Fruit fly (Drosophila melanogaster): ENCODE results near the gene CG34251.

The CG34251 gene

DNA sequence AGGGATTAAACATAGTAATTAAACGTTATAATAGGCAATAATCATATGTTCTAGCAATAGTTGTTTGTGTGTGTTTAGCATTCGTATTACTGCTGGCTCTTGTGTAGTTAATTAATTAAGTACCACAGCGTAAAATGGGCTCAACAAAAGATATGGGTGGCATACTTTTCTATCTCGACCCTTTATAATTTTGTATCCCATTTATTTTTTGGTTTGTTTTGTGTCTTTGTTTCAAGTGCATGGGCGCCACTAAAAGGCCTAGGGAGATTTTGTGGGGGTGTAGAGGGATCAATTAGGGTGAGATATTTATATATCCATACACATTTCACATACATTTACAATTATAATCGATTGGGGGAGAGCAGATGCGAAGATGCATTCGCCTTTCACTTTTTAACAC, 23.9 kb upstream of the CG34251 start:
- TF ChIP-seq jim (GFP tag; optimal IDR thresholded peaks at IDR 0.05), result no peak
- no peak for TF ChIP-seq Mio (GFP tag; optimal IDR thresholded peaks at IDR 0.05)
- TF ChIP-seq HLH106 (tag; optimal IDR thresholded peaks at IDR 0.05), result no peak
- TF ChIP-seq Abd-B (GFP tag; optimal IDR thresholded peaks at IDR 0.05), result no peak

DNA sequence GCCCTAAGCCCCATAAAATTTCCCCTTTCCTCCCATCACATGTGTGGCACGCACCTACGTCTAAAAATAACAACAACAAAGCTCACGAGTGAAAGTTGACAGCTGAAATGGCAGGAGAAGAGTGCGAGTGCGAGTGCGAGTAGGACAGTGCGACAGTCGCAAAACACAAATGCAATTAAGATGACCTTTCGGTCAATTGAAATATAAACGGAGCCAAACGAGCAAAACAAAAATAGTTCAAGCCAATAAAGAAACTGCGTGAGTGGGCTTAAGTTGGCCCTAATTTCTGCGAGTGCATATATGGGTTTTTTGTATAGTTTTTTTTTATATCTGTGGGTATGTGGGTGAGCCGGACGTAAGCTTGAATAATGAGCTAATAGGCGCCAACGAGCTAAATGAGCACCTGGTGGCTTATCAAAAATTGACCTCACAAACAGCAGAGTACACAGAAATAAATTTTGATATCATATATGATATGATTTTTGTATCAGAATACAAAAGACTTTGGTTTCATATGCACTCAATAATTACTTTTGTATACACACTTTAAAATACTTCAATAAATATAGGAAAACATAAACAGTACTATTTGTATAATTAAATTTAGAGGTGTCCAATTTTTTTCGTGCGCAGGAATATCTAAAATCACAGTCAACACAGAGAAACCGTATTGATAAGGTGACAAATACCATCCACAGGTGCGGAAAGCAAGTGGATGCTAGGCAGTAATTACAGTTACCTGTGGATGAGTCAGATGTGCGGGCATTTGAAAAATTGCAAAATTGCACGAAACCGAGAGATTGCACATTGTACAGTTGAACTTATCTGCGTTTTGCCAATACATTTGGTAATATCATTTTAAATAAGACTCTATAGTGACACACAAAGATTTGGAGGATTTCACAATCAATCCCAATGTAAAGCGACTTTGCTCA, 19.4 kb upstream of the CG34251 start:
- TF ChIP-seq ey (GFP tag; optimal IDR thresholded peaks at IDR 0.05) (peak; percentile 12), h (GFP tag; optimal IDR thresholded peaks at IDR 0.05) (peak; percentile 49), rgr (GFP tag; optimal IDR thresholded peaks at IDR 0.05) (peak; percentile 9), jim (GFP tag; optimal IDR thresholded peaks at IDR 0.05) (no peak), foxo (GFP tag; optimal IDR thresholded peaks at IDR 0.05) (peak in 1 of 2 experiments; percentile 34), HLH106 (tag; optimal IDR thresholded peaks at IDR 0.05) (peak; percentile 19), OdsH (GFP tag; optimal IDR thresholded peaks at IDR 0.05) (peak; percentile 29), woc (GFP tag; optimal IDR thresholded peaks at IDR 0.05) (no peak), usp (GFP tag; optimal IDR thresholded peaks at IDR 0.05) (no peak), fru (GFP tag; optimal IDR thresholded peaks at IDR 0.05) (peak; percentile 39), Rel (GFP tag; optimal IDR thresholded peaks at IDR 0.05) (no peak), Rel (tag; optimal IDR thresholded peaks at IDR 0.05) (no peak), Sp1 (GFP tag; optimal IDR thresholded peaks at IDR 0.05) (peak; percentile 24), dl (GFP tag; optimal IDR thresholded peaks at IDR 0.05; ENCODE audit: insufficient read depth in 1 of 2, partially characterized antibody in 2 of 2) (no peak)

DNA sequence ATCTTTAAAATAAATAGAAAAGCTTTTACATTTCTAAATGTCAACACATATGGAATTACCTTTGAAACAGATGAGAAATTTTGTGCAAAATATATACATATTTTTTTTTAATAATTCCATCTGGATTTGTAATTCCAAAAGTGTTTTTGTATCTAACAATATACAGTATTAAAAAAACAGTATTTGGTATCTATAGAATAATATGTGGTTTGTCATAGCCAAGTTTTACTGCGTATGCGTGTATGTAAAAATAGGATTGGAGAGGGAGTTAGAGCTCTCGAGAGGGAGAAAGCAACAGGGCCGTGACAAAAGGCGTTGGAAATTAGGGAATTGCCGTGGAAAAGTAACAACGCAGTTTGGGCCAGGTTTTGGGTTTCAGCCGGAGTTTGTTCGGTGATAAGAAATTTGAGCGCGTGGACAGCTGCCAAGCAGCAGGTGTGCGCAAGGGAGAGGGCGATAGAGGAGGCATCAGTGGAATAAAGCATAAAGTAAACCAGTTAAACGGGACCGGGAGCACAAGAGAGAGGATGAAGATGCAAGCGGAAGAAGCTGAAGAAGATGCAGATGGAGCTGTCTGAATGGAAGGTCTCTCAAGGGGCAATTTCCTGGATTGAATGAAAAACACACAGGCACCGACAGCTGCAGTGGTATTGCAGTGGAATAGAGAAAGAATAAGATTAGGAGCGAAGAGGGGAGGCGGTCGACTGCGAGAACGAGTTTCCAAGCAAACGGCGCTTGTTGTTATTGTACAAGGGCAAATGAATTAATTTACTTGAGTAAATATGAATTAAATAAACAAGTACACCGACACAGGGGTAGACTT, 18.3 kb upstream of the CG34251 start:
- TF ChIP-seq Jra (GFP tag; optimal IDR thresholded peaks at IDR 0.05) (peak; percentile 76), Dfd (GFP tag; optimal IDR thresholded peaks at IDR 0.05) (no peak), Hr78 (GFP tag; optimal IDR thresholded peaks at IDR 0.05) (no peak), OdsH (GFP tag; optimal IDR thresholded peaks at IDR 0.05) (peak; percentile 37), HLH106 (tag; optimal IDR thresholded peaks at IDR 0.05) (peak; percentile 10), N (GFP tag; optimal IDR thresholded peaks at IDR 0.05) (no peak), usp (GFP tag; optimal IDR thresholded peaks at IDR 0.05) (no peak), lola (GFP tag; optimal IDR thresholded peaks at IDR 0.05) (no peak), CG9705 (GFP tag; optimal IDR thresholded peaks at IDR 0.05) (peak; percentile 63), brk (GFP tag; optimal IDR thresholded peaks at IDR 0.05) (peak; percentile 59), br (GFP tag; optimal IDR thresholded peaks at IDR 0.05) (peak; percentile 72), pan (optimal IDR thresholded peaks at IDR 0.05) (no peak), jim (GFP tag; optimal IDR thresholded peaks at IDR 0.05) (peak; percentile 87), GATAd (GFP tag; optimal IDR thresholded peaks at IDR 0.05) (no peak), sv (GFP tag; optimal IDR thresholded peaks at IDR 0.05) (no peak), dmrt93B (GFP tag; optimal IDR thresholded peaks at IDR 0.05) (peak; percentile 65), Myc (optimal IDR thresholded peaks at IDR 0.05) (no peak), psq (GFP tag; optimal IDR thresholded peaks at IDR 0.05) (peak; percentile 54), h (GFP tag; optimal IDR thresholded peaks at IDR 0.05) (peak; percentile 94), woc (GFP tag; optimal IDR thresholded peaks at IDR 0.05) (peak; percentile 34), foxo (GFP tag; optimal IDR thresholded peaks at IDR 0.05) (peak in 1 of 2 experiments; percentile 85), Hnf4 (GFP tag; optimal IDR thresholded peaks at IDR 0.05) (peak; percentile 87), rgr (GFP tag; optimal IDR thresholded peaks at IDR 0.05) (peak; percentile 62), dl (GFP tag; optimal IDR thresholded peaks at IDR 0.05; ENCODE audit: insufficient read depth in 1 of 2, partially characterized antibody in 2 of 2) (peak; percentile 3 to 25), sage (GFP tag; optimal IDR thresholded peaks at IDR 0.05) (peak; percentile 49), CrebA (GFP tag; optimal IDR thresholded peaks at IDR 0.05; ENCODE audit: borderline replicate concordance) (peak; percentile 85), CG32264 (GFP tag; optimal IDR thresholded peaks at IDR 0.05) (peak; percentile 73), Dif (GFP tag; optimal IDR thresholded peaks at IDR 0.05; ENCODE audit: partially characterized antibody) (peak; percentile 77), dsf (GFP tag; optimal IDR thresholded peaks at IDR 0.05; ENCODE audit: borderline replicate concordance) (no peak), fru (GFP tag; optimal IDR thresholded peaks at IDR 0.05) (peak; percentile 85), Rel (GFP tag; optimal IDR thresholded peaks at IDR 0.05) (no peak), Rel (tag; optimal IDR thresholded peaks at IDR 0.05) (no peak), tai (GFP tag; optimal IDR thresholded peaks at IDR 0.05) (peak; percentile 78), Sp1 (GFP tag; optimal IDR thresholded peaks at IDR 0.05) (no peak), ey (GFP tag; optimal IDR thresholded peaks at IDR 0.05) (no peak), Hr83 (GFP tag; optimal IDR thresholded peaks at IDR 0.05; ENCODE audit: poor library complexity, severe bottlenecking) (peak; percentile 100), Abd-B (GFP tag; optimal IDR thresholded peaks at IDR 0.05) (no peak), Vsx2 (GFP tag; optimal IDR thresholded peaks at IDR 0.05; ENCODE audit: partially characterized antibody) (peak; percentile 92)

Measured in whole organism, wandering third instar larva.